Worm (Caenorhabditis elegans) whole organism, L4/young adult: ENCODE measurements around the gene T04C9.3.

Experiments used
- W03F9.2 ChIP-seq: fragments of 150-350 bp; optimal IDR thresholded peaks from 2 replicates; lab custom pipeline; 2014; ENCODE audit warnings: missing biosample characterization, missing genetic modification characterization
- him-1 ChIP-seq: sonication (generic microtip); optimal IDR thresholded peaks from 2 replicates; lab custom pipeline; 2016; ENCODE audit warnings: missing genotype, missing genetic modification reagents, missing genetic modification characterization, missing compliant biosample characterization

- TF ChIP-seq him-1 (no peak), W03F9.2 (no peak)
Measured at ce11 chrIII:5998640-5999039, 13.2 kb downstream of the T04C9.3 start.
